Worm (Caenorhabditis elegans): ENCODE data around the gene D1044.4.

ce11 chrIII:5506936-5507335 is 14.9 kb downstream of the D1044.4 start:
- no peak for TF ChIP-seq hmbx-1 (tag; optimal IDR thresholded peaks at IDR 0.05)
- no peak for TF ChIP-seq scrt-1 (GFP tag; IDR thresholded peaks at IDR 0.05)
- no peak for TF ChIP-seq ets-7 (tag; optimal IDR thresholded peaks at IDR 0.05)
- TF ChIP-seq ceh-13 (GFP tag; optimal IDR thresholded peaks at IDR 0.05): no peak
- TF ChIP-seq ceh-36 (tag; optimal IDR thresholded peaks at IDR 0.05): no peak
- no peak for TF ChIP-seq flt-1 (GFP tag; IDR thresholded peaks at IDR 0.05)
- no peak for TF ChIP-seq sea-1 (GFP tag; conservative IDR thresholded peaks at IDR 0.05)
- no peak for TF ChIP-seq ama-1 (optimal IDR thresholded peaks at IDR 0.05)
- no peak for TF ChIP-seq aly-1 (tag; optimal IDR thresholded peaks at IDR 0.05)
- no peak for TF ChIP-seq hnd-1 (tag; optimal IDR thresholded peaks at IDR 0.05)
- TF ChIP-seq pes-1 (GFP tag; IDR thresholded peaks at IDR 0.05): no peak

Data from whole organism, early embryonic.